Worm (Caenorhabditis elegans) whole organism, L3 larva: ENCODE measurements around the gene C34F6.10.

Experiments
- R02D3.7 ChIP-seq: fragments of 150-350 bp; optimal IDR thresholded peaks from 2 replicates; lab custom pipeline; 2014; ENCODE audit warnings: missing biosample characterization, missing genetic modification characterization
- ZK546.5 ChIP-seq: sonication (generic microtip); optimal IDR thresholded peaks from 2 replicates; lab custom pipeline; 2017; ENCODE audit warnings: missing biosample characterization, missing genetic modification characterization
- ama-1 ChIP-seq: fragments of 150-350 bp; optimal IDR thresholded peaks from 2 replicates; lab custom pipeline; 2018
- ceh-28 ChIP-seq: fragments of 150-350 bp; optimal IDR thresholded peaks from 2 replicates; lab custom pipeline; 2014; ENCODE audit warnings: missing biosample characterization, missing genetic modification reagents, missing genetic modification characterization
- ceh-82 ChIP-seq: fragments of 150-350 bp; optimal IDR thresholded peaks from 2 replicates; lab custom pipeline; 2014; ENCODE audit warnings: missing biosample characterization, missing genetic modification characterization
- daf-12 ChIP-seq: fragments of 150-350 bp; optimal IDR thresholded peaks from 2 replicates; lab custom pipeline; 2014; ENCODE audit warnings: missing biosample characterization, missing genetic modification reagents, missing genetic modification characterization
- egl-27 ChIP-seq: sonication (generic microtip); optimal IDR thresholded peaks from 4 replicates; lab custom pipeline; 2017; ENCODE audit warnings: missing biosample characterization, missing genetic modification reagents, missing genetic modification characterization
- egl-5 ChIP-seq: fragments of 150-350 bp; optimal IDR thresholded peaks from 2 replicates; lab custom pipeline; 2017; ENCODE audit warnings: missing biosample characterization, missing genetic modification reagents, missing genetic modification characterization, inconsistent platforms
- elt-1 ChIP-seq: fragments of 150-350 bp; optimal IDR thresholded peaks from 2 replicates; lab custom pipeline; 2014; ENCODE audit warnings: missing biosample characterization, missing genetic modification characterization
- elt-3 ChIP-seq, 3 experiments: fragments of 150-350 bp in 1 of 3; sonication (generic microtip) in 2 of 3; optimal IDR thresholded peaks; 2 replicates in 2 of 3; 4 replicates in 1 of 3; lab custom pipeline; 2014 to 2017; ENCODE audit warnings: missing biosample characterization in 3 of 3, missing genetic modification characterization in 3 of 3
- eor-1 ChIP-seq, 2 experiments: fragments of 150-350 bp; optimal IDR thresholded peaks; 2 replicates each; lab custom pipeline; 2014 to 2018; ENCODE audit warnings: missing biosample characterization in 2 of 2, missing genetic modification characterization in 2 of 2
- fkh-10 ChIP-seq: sonication (generic microtip); optimal IDR thresholded peaks from 2 replicates; lab custom pipeline; 2017; ENCODE audit warnings: missing biosample characterization, missing genetic modification reagents, missing genetic modification characterization
- fkh-2 ChIP-seq: fragments of 150-350 bp; optimal IDR thresholded peaks from 2 replicates; lab custom pipeline; 2014; ENCODE audit warnings: missing biosample characterization, missing genetic modification reagents, missing genetic modification characterization
- hmg-11 ChIP-seq: sonication (generic microtip); optimal IDR thresholded peaks from 2 replicates; lab custom pipeline; 2016; ENCODE audit warnings: missing genetic modification characterization, missing compliant biosample characterization
- lin-15B ChIP-seq: fragments of 150-350 bp; optimal IDR thresholded peaks from 2 replicates; lab custom pipeline; 2014; ENCODE audit warnings: missing biosample characterization, missing genetic modification characterization
- lin-39 ChIP-seq: fragments of 150-350 bp; optimal IDR thresholded peaks from 2 replicates; lab custom pipeline; 2018; ENCODE audit warnings: missing biosample characterization, missing genetic modification reagents, missing genetic modification characterization
- lsy-12 ChIP-seq: sonication (generic microtip); optimal IDR thresholded peaks from 2 replicates; lab custom pipeline; 2016; ENCODE audit warnings: mild to moderate bottlenecking, missing genetic modification characterization, missing compliant biosample characterization
- mdl-1 ChIP-seq: fragments of 150-350 bp; optimal IDR thresholded peaks from 2 replicates; lab custom pipeline; 2014; ENCODE audit warnings: missing biosample characterization, missing genetic modification characterization
- mml-1 ChIP-seq: fragments of 150-350 bp; sonication (generic microtip); optimal IDR thresholded peaks from 3 replicates; lab custom pipeline; 2014; ENCODE audit warnings: missing biosample characterization, missing genetic modification characterization
- nhr-11 ChIP-seq: fragments of 150-350 bp; optimal IDR thresholded peaks from 2 replicates; lab custom pipeline; 2014; ENCODE audit warnings: missing biosample characterization, missing genetic modification characterization
- nhr-12 ChIP-seq: fragments of 150-350 bp; optimal IDR thresholded peaks from 2 replicates; lab custom pipeline; 2014; ENCODE audit warnings: missing biosample characterization, missing genetic modification characterization
- nhr-23 ChIP-seq: fragments of 150-350 bp; optimal IDR thresholded peaks from 2 replicates; lab custom pipeline; 2014; ENCODE audit warnings: missing biosample characterization, missing genetic modification reagents, missing genetic modification characterization
- nhr-237 ChIP-seq: fragments of 150-350 bp; optimal IDR thresholded peaks from 2 replicates; lab custom pipeline; 2014; ENCODE audit warnings: missing biosample characterization, missing genetic modification characterization
- nhr-25 ChIP-seq: sonication (generic microtip); optimal IDR thresholded peaks from 2 replicates; lab custom pipeline; 2017; ENCODE audit warnings: missing biosample characterization, missing genetic modification characterization
- nhr-28 ChIP-seq: fragments of 150-350 bp; optimal IDR thresholded peaks from 2 replicates; lab custom pipeline; 2014; ENCODE audit warnings: missing biosample characterization, missing genetic modification characterization
- nhr-43 ChIP-seq: sonication (generic microtip); optimal IDR thresholded peaks from 2 replicates; lab custom pipeline; 2016; ENCODE audit warnings: mild to moderate bottlenecking, missing genetic modification characterization, missing compliant biosample characterization; ENCODE audit not compliant: poor library complexity, severe bottlenecking
- nhr-67 ChIP-seq: fragments of 150-350 bp; optimal IDR thresholded peaks from 2 replicates; lab custom pipeline; 2014; ENCODE audit warnings: missing biosample characterization, missing genetic modification characterization
- nhr-76 ChIP-seq: fragments of 150-350 bp; sonication (generic microtip); optimal IDR thresholded peaks from 5 replicates; lab custom pipeline; 2014; ENCODE audit warnings: missing biosample characterization, missing genetic modification characterization
- nhr-77 ChIP-seq: fragments of 150-350 bp; optimal IDR thresholded peaks from 2 replicates; lab custom pipeline; 2014; ENCODE audit warnings: missing biosample characterization, missing genetic modification characterization
- pha-4 ChIP-seq: fragments of 150-350 bp; optimal IDR thresholded peaks from 2 replicates; lab custom pipeline; 2014; ENCODE audit warnings: missing biosample characterization, missing genetic modification reagents, missing genetic modification characterization
- pqm-1 ChIP-seq: fragments of 150-350 bp; optimal IDR thresholded peaks from 2 replicates; lab custom pipeline; 2017; ENCODE audit warnings: missing biosample characterization, missing genetic modification characterization, inconsistent platforms
- skn-1 ChIP-seq: fragments of 150-350 bp; optimal IDR thresholded peaks from 2 replicates; lab custom pipeline; 2014; ENCODE audit warnings: missing biosample characterization, missing genetic modification characterization
- snpc-4 ChIP-seq: fragments of 150-350 bp; optimal IDR thresholded peaks from 2 replicates; lab custom pipeline; 2014; ENCODE audit warnings: missing biosample characterization, missing genetic modification characterization
- tbx-2 ChIP-seq: sonication (generic microtip); optimal IDR thresholded peaks from 2 replicates; lab custom pipeline; 2016; ENCODE audit warnings: mild to moderate bottlenecking, missing genetic modification characterization, missing compliant biosample characterization
- zag-1 ChIP-seq: fragments of 150-350 bp; optimal IDR thresholded peaks from 2 replicates; lab custom pipeline; 2014; ENCODE audit warnings: missing biosample characterization, missing genetic modification characterization
- ztf-11 ChIP-seq: fragments of 150-350 bp; optimal IDR thresholded peaks from 2 replicates; lab custom pipeline; 2014; ENCODE audit warnings: missing biosample characterization, missing genetic modification characterization

The C34F6.10 gene

DNA sequence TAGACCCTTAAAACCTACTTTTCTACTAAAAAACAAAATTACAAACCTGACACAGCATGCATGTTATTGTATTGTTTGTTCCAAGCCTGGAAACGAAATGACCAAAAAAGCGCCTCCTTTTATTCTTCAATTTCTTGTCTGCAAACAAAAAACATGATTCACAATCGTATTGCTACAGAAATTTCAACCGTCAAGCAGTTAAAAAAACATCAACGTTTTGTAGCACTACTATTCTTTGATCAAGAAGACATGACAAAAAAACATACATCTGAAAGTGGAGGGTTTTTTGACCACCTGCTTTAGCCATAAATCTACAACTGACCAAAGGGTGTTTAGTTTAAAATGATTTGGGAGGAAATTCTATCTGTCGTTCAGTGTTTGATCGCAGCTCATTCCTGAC lies 40.7 kb upstream of the C34F6.10 start, which contains the start of gene F38B2.6:
TSS of gene F38B2.6 (minus strand) at position 101 of the 400 bp plus-strand sequence.
- TF ChIP-seq egl-5 (tag; lab: Kevin White, UChicago), result no peak
- TF ChIP-seq zag-1, result no peak
- no peak for TF ChIP-seq tbx-2 (tag; lab: Kevin White, UChicago)
- no peak for TF ChIP-seq R02D3.7 (tag; lab: Kevin White, UChicago)
- no peak for TF ChIP-seq nhr-28 (tag; lab: Kevin White, UChicago)
- no peak for TF ChIP-seq nhr-77 (tag; lab: Kevin White, UChicago)
- no peak for TF ChIP-seq nhr-12
- no peak for TF ChIP-seq nhr-11 (tag; lab: Kevin White, UChicago)
- no peak for TF ChIP-seq lin-15B (tag; lab: Kevin White, UChicago)
- no peak for TF ChIP-seq hmg-11
- TF ChIP-seq, all 47 proteins: peak for 0

DNA sequence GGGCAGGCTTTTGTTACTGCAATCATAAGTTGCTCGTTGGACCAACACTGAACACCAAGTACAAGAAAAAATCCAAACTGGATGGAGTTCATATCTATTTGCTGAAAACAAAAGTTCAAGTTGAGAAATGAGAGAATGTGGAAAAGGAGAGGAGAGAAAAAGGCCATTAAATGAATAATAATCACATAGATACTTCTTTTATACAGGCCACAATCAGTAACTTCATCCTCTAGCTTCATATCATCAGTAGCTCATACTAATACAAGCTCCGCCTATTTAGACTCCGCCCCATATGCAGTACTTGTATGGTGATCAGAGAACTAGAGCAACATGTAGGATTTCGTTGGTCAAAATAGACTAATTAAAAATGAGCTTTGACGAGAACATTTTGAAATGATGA lies 38.8 kb upstream of the C34F6.10 start, which contains the start of gene F38B2.2:
TSS of gene F38B2.2 (minus strand) at position 101 of the 400 bp plus-strand sequence.
- no peak for TF ChIP-seq ztf-11
- no peak for TF ChIP-seq nhr-237 (tag; lab: Kevin White, UChicago)
- TF ChIP-seq ZK546.5 (tag; lab: Kevin White, UChicago), result no peak
- TF ChIP-seq elt-3 (tag; optimal IDR thresholded peaks at IDR 0.05; lab: Kevin White, UChicago), result no peak
- TF ChIP-seq snpc-4, result no peak
- TF ChIP-seq fkh-2 (tag; lab: Kevin White, UChicago), result no peak
- no peak for TF ChIP-seq eor-1 (tag; optimal IDR thresholded peaks at IDR 0.05; lab: Kevin White, UChicago)
- TF ChIP-seq egl-27, result no peak
- TF ChIP-seq R02D3.7 (tag; lab: Kevin White, UChicago), result no peak
- TF ChIP-seq zag-1, result no peak
- no peak for TF ChIP-seq daf-12 (tag; lab: Kevin White, UChicago)
- no peak for TF ChIP-seq ceh-82
- no peak for TF ChIP-seq nhr-43 (tag; lab: Kevin White, UChicago)
- no peak for TF ChIP-seq mml-1
- TF ChIP-seq nhr-25 (tag; lab: Kevin White, UChicago), result no peak
- no peak for TF ChIP-seq nhr-77 (tag; lab: Kevin White, UChicago)
- no peak for TF ChIP-seq nhr-76
- TF ChIP-seq egl-5 (tag; lab: Kevin White, UChicago), result no peak
- no peak for TF ChIP-seq ceh-28

- TF ChIP-seq ZK546.5 (tag; lab: Kevin White, UChicago) (no peak), pqm-1 (tag; lab: Kevin White, UChicago) (no peak), ama-1 (lab: Kevin White, UChicago) (no peak), elt-3 (tag; optimal IDR thresholded peaks at IDR 0.05; lab: Kevin White, UChicago) (no peak), ceh-82 (no peak), hmg-11 (no peak), elt-1 (no peak), nhr-67 (tag; lab: Kevin White, UChicago) (no peak), mdl-1 (tag; lab: Kevin White, UChicago) (no peak), skn-1 (tag; lab: Kevin White, UChicago) (no peak), mml-1 (no peak), lin-39 (no peak), daf-12 (tag; lab: Kevin White, UChicago) (no peak), nhr-23 (no peak)
- TF ChIP-seq, all 47 proteins: peak for 0
Observed at ce11 chrX:11270882-11271281, 30.4 kb upstream of the C34F6.10 start, which contains the start of gene ifa-1. TSS of gene ifa-1 (plus strand) at chrX:11271182.

ce11 chrX:11268970-11269369 lies 28.5 kb upstream of the C34F6.10 start, which contains the start of gene C03A3.3:
TSS of gene C03A3.3 (minus strand) at chrX:11269070.
- no peak for TF ChIP-seq fkh-10
- TF ChIP-seq pqm-1 (tag; lab: Kevin White, UChicago), result no peak
- TF ChIP-seq nhr-23, result no peak
- no peak for TF ChIP-seq egl-5 (tag; lab: Kevin White, UChicago)
- TF ChIP-seq R02D3.7 (tag; lab: Kevin White, UChicago), result no peak
- no peak for TF ChIP-seq elt-3 (tag; optimal IDR thresholded peaks at IDR 0.05; lab: Kevin White, UChicago)
- no peak for TF ChIP-seq ceh-82
- no peak for TF ChIP-seq lsy-12 (tag; lab: Kevin White, UChicago)
- TF ChIP-seq nhr-76, result no peak

ce11 chrX:11266711-11267110 lies 26.3 kb upstream of the C34F6.10 start, which contains the start of gene C03A3.9:
TSS of gene C03A3.9 (plus strand) at chrX:11267011.
- no peak for TF ChIP-seq pha-4 (tag; lab: Kevin White, UChicago)
- no peak for TF ChIP-seq nhr-76
- TF ChIP-seq nhr-43 (tag; lab: Kevin White, UChicago), result no peak
- peak; percentile 21 for TF ChIP-seq nhr-25 (tag; lab: Kevin White, UChicago)
- no peak for TF ChIP-seq snpc-4
- TF ChIP-seq, all 47 proteins: peak for 1
